Worm (Caenorhabditis elegans) whole organism, midembryonic: ENCODE data around the gene duo-1.

Source experiments
- T22C8.4 ChIP-seq: fragments of 200-800 bp; sonication (Bioruptor generic); IDR thresholded peaks from 2 replicates; pipeline ENCODE4 v1.3.6; 2022; ENCODE audit warnings: missing genetic modification characterization, missing compliant biosample characterization
- cog-1 ChIP-seq: sonication (generic microtip); optimal IDR thresholded peaks from 2 replicates; lab custom pipeline; 2016; ENCODE audit warnings: missing genetic modification characterization, missing compliant biosample characterization
- flt-1 ChIP-seq: fragments of 200-800 bp; sonication (Bioruptor generic); IDR thresholded peaks from 2 replicates; pipeline ENCODE4 v1.3.6; 2022; ENCODE audit warnings: missing genetic modification characterization, missing compliant biosample characterization
- klf-2 ChIP-seq: fragments of 200-800 bp; sonication (Bioruptor generic); conservative IDR thresholded peaks from 2 replicates; pipeline ENCODE4 v1.3.6; 2022; ENCODE audit warnings: missing genetic modification reagents, missing genetic modification characterization, missing compliant biosample characterization
- med-1 ChIP-seq: sonication (generic microtip); optimal IDR thresholded peaks from 2 replicates; lab custom pipeline; 2017; ENCODE audit warnings: missing genetic modification characterization, mild to moderate bottlenecking, missing compliant biosample characterization, antibody characterized with exemption, missing genetic modification reagents; ENCODE audit not compliant: insufficient read depth
- ref-1 ChIP-seq: fragments of 200-800 bp; sonication (Bioruptor generic); conservative IDR thresholded peaks from 2 replicates; pipeline ENCODE4 v1.3.6; 2022; ENCODE audit warnings: missing genetic modification reagents, missing genetic modification characterization, missing compliant biosample characterization
- tab-1 ChIP-seq: fragments of 200-800 bp; sonication (Bioruptor generic); IDR thresholded peaks from 2 replicates; pipeline ENCODE4 v1.3.6; 2022; ENCODE audit warnings: missing genetic modification characterization, missing compliant biosample characterization
- ztf-23 ChIP-seq: fragments of 200-800 bp; sonication (Bioruptor generic); IDR thresholded peaks from 2 replicates; pipeline ENCODE4 v1.3.6; 2022; ENCODE audit warnings: missing genetic modification reagents, missing genetic modification characterization, missing compliant biosample characterization
- ztf-29 ChIP-seq: fragments of 200-800 bp; sonication (Bioruptor generic); IDR thresholded peaks from 2 replicates; pipeline ENCODE4 v1.3.6; 2022; ENCODE audit warnings: missing genetic modification reagents, missing genetic modification characterization, missing compliant biosample characterization

- TF ChIP-seq T22C8.4 (GFP tag; lab: Robert Waterston, UW) (no peak), klf-2 (no peak), tab-1 (GFP tag; lab: Robert Waterston, UW) (no peak), ztf-23 (GFP tag; lab: Robert Waterston, UW) (no peak), flt-1 (GFP tag; lab: Robert Waterston, UW) (no peak), ztf-29 (GFP tag; lab: Robert Waterston, UW) (no peak), med-1 (GFP tag; lab: Kevin White, UChicago) (no peak), cog-1 (tag; lab: Kevin White, UChicago) (no peak), ref-1 (GFP tag; lab: Robert Waterston, UW) (no peak)
Observed at ce11 chrV:11532535-11532853, 21.9 kb upstream of the duo-1 start.
